Worm (Caenorhabditis elegans) whole organism, young adult: ENCODE data around the gene smap-1.

Experiments used
- F10E7.11 ChIP-seq: sonication (generic microtip); optimal IDR thresholded peaks from 2 replicates; lab custom pipeline; 2017; ENCODE audit warnings: mild to moderate bottlenecking, missing genetic modification characterization, moderate library complexity, missing compliant biosample characterization
- F52B5.7 ChIP-seq: sonication (generic microtip); optimal IDR thresholded peaks from 2 replicates; lab custom pipeline; 2016; ENCODE audit warnings: mild to moderate bottlenecking, missing genetic modification characterization, missing compliant biosample characterization
- T07F8.4 ChIP-seq: sonication (generic microtip); optimal IDR thresholded peaks from 2 replicates; lab custom pipeline; 2016; ENCODE audit warnings: mild to moderate bottlenecking, missing genetic modification characterization, moderate library complexity, missing compliant biosample characterization
- Y67H2A.10 ChIP-seq: fragments of 200-800 bp; sonication (Bioruptor generic); conservative IDR thresholded peaks from 2 replicates; pipeline ENCODE4 v1.3.6; 2022; ENCODE audit warnings: missing genetic modification reagents, missing genetic modification characterization, missing compliant biosample characterization
- Y79H2A.3 ChIP-seq: fragments of 200-800 bp; sonication (Bioruptor generic); conservative IDR thresholded peaks from 2 replicates; pipeline ENCODE4 v1.3.6; 2022; ENCODE audit warnings: missing genetic modification reagents, missing genetic modification characterization, missing compliant biosample characterization
- Y95B8A.8 ChIP-seq: fragments of 200-800 bp; sonication (Bioruptor generic); IDR thresholded peaks from 2 replicates; pipeline ENCODE4 v1.3.6; 2022; ENCODE audit warnings: missing genetic modification reagents, missing genetic modification characterization, missing compliant biosample characterization
- ZK185.1 ChIP-seq: sonication (generic microtip); optimal IDR thresholded peaks from 2 replicates; lab custom pipeline; 2016; ENCODE audit warnings: mild to moderate bottlenecking, missing genetic modification characterization, missing compliant biosample characterization; ENCODE audit not compliant: poor library complexity, severe bottlenecking
- ama-1 ChIP-seq, 3 experiments: fragments of 150-350 bp in 1 of 3; sonication (generic microtip) in 2 of 3; optimal IDR thresholded peaks; 2 replicates each; lab custom pipeline; 2014 to 2018; ENCODE audit warnings: missing biosample characterization in 2 of 3, missing genetic modification characterization in 2 of 3, missing genetic modification reagents in 2 of 3
- atf-7 ChIP-seq: sonication (generic microtip); optimal IDR thresholded peaks from 2 replicates; lab custom pipeline; 2017; ENCODE audit warnings: mild to moderate bottlenecking, missing genetic modification characterization, missing compliant biosample characterization
- bed-2 ChIP-seq: fragments of 200-800 bp; sonication (Bioruptor generic); IDR thresholded peaks from 2 replicates; pipeline ENCODE4 v1.3.6; 2022; ENCODE audit warnings: missing genetic modification reagents, missing genetic modification characterization, missing compliant biosample characterization
- cebp-1 ChIP-seq, 2 experiments: fragments of 200-800 bp in 1 of 2; sonication (Bioruptor generic) in 1 of 2; sonication (generic microtip) in 1 of 2; IDR thresholded peaks in 1 of 2; optimal IDR thresholded peaks in 1 of 2; 2 replicates each; pipeline versions ENCODE4 v1.3.6 to Lab custom; 2017 to 2022; ENCODE audit warnings: missing compliant biosample characterization in 2 of 2, missing genetic modification characterization in 2 of 2, mild to moderate bottlenecking in 1 of 2, missing genetic modification reagents in 1 of 2, moderate library complexity in 1 of 2
- ceh-27 ChIP-seq: fragments of 200-800 bp; sonication (Bioruptor generic); optimal IDR thresholded peaks from 2 replicates; lab custom pipeline; 2018; ENCODE audit warnings: mild to moderate bottlenecking, missing genetic modification characterization, moderate library complexity, missing compliant biosample characterization
- ceh-40 ChIP-seq: fragments of 200-800 bp; sonication (Bioruptor generic); IDR thresholded peaks from 2 replicates; pipeline ENCODE4 v1.3.6; 2022; ENCODE audit warnings: missing genetic modification characterization, missing compliant biosample characterization
- ceh-91 ChIP-seq: fragments of 200-800 bp; sonication (Bioruptor generic); IDR thresholded peaks from 2 replicates; pipeline ENCODE4 v1.3.6; 2022; ENCODE audit warnings: missing genetic modification reagents, missing genetic modification characterization, missing compliant biosample characterization
- egl-44 ChIP-seq: fragments of 200-800 bp; sonication (Bioruptor generic); IDR thresholded peaks from 2 replicates; pipeline ENCODE4 v1.3.6; 2022; ENCODE audit warnings: missing genetic modification reagents, missing genetic modification characterization, missing compliant biosample characterization
- gei-17 ChIP-seq: fragments of 200-800 bp; sonication (Bioruptor generic); optimal IDR thresholded peaks from 2 replicates; lab custom pipeline; 2018; ENCODE audit warnings: mild to moderate bottlenecking, missing genetic modification characterization, missing compliant biosample characterization
- hrde-1 ChIP-seq: sonication (generic microtip); optimal IDR thresholded peaks from 2 replicates; lab custom pipeline; 2016; ENCODE audit warnings: missing genetic modification characterization, mild to moderate bottlenecking, missing compliant biosample characterization, moderate library complexity, missing genotype, missing genetic modification reagents, borderline replicate concordance
- let-607 ChIP-seq, 2 experiments: fragments of 200-800 bp in 1 of 2; sonication (Bioruptor generic) in 1 of 2; sonication (generic microtip) in 1 of 2; optimal IDR thresholded peaks; 2 replicates each; lab custom pipeline; 2016 to 2018; ENCODE audit warnings: mild to moderate bottlenecking in 2 of 2, missing compliant biosample characterization in 2 of 2, missing genetic modification characterization in 2 of 2, moderate library complexity in 2 of 2, missing genotype in 1 of 2
- madf-3 ChIP-seq: fragments of 200-800 bp; sonication (Bioruptor generic); IDR thresholded peaks from 2 replicates; pipeline ENCODE4 v1.3.6; 2022; ENCODE audit warnings: missing genetic modification reagents, missing genetic modification characterization, missing compliant biosample characterization
- mxl-1 ChIP-seq: sonication (generic microtip); optimal IDR thresholded peaks from 2 replicates; lab custom pipeline; 2016; ENCODE audit warnings: missing genetic modification characterization, missing compliant biosample characterization
- nhr-179 ChIP-seq: sonication (generic microtip); optimal IDR thresholded peaks from 2 replicates; lab custom pipeline; 2016; ENCODE audit warnings: mild to moderate bottlenecking, missing genetic modification characterization, missing compliant biosample characterization
- nhr-80 ChIP-seq: sonication (generic microtip); optimal IDR thresholded peaks from 2 replicates; lab custom pipeline; 2016; ENCODE audit warnings: missing genetic modification characterization, missing compliant biosample characterization
- repo-1 ChIP-seq: sonication (generic microtip); optimal IDR thresholded peaks from 2 replicates; lab custom pipeline; 2017; ENCODE audit warnings: mild to moderate bottlenecking, missing genetic modification characterization, missing compliant biosample characterization
- rpc-1 ChIP-seq, 2 experiments: fragments of 150-350 bp in 1 of 2; sonication (generic microtip) in 1 of 2; optimal IDR thresholded peaks; 2 replicates each; lab custom pipeline; 2014 to 2018; ENCODE audit warnings: missing biosample characterization in 1 of 2, missing genetic modification characterization in 1 of 2, missing genetic modification reagents in 1 of 2, missing genotype in 1 of 2
- snpc-1.1 ChIP-seq: sonication (generic microtip); optimal IDR thresholded peaks from 2 replicates; lab custom pipeline; 2017; ENCODE audit warnings: missing genetic modification characterization, mild to moderate bottlenecking, missing compliant biosample characterization, antibody characterized with exemption, moderate library complexity, missing genotype, missing genetic modification reagents; ENCODE audit not compliant: insufficient read depth
- unc-62 ChIP-seq: fragments of 150-350 bp; optimal IDR thresholded peaks from 2 replicates; lab custom pipeline; 2014; ENCODE audit warnings: missing biosample characterization, missing genetic modification reagents, missing genetic modification characterization
- zim-3 ChIP-seq: sonication (generic microtip); optimal IDR thresholded peaks from 2 replicates; lab custom pipeline; 2017; ENCODE audit warnings: mild to moderate bottlenecking, missing genetic modification characterization, moderate library complexity, missing compliant biosample characterization
- ztf-18 ChIP-seq: sonication (generic microtip); optimal IDR thresholded peaks from 2 replicates; lab custom pipeline; 2016; ENCODE audit warnings: missing genotype, mild to moderate bottlenecking, missing genetic modification characterization, missing compliant biosample characterization
- ztf-28 ChIP-seq: fragments of 200-800 bp; sonication (Bioruptor generic); IDR thresholded peaks from 2 replicates; pipeline ENCODE4 v1.3.6; 2022; ENCODE audit warnings: missing genetic modification reagents, missing genetic modification characterization, missing compliant biosample characterization

The smap-1 gene

ce11 chrIII:10739455-10739854, at the start of gene smap-1:
smap-1 (minus strand) TSS chrIII:10739792.
- TF ChIP-seq ztf-18 (tag; lab: Kevin White, UChicago) (no peak), madf-3 (no peak), F52B5.7 (tag; lab: Kevin White, UChicago) (no peak), Y67H2A.10 (GFP tag; lab: Robert Waterston, UW) (no peak), egl-44 (no peak), repo-1 (tag; lab: Kevin White, UChicago) (no peak), ZK185.1 (tag; lab: Kevin White, UChicago) (no peak), ceh-91 (GFP tag; lab: Robert Waterston, UW) (no peak), Y95B8A.8 (GFP tag; lab: Robert Waterston, UW) (no peak)

ce11 chrIII:10783052-10783451, 43.5 kb upstream of the smap-1 start:
- TF ChIP-seq nhr-80 (tag; lab: Kevin White, UChicago) (peak; percentile 0), ceh-27 (no peak)

ce11 chrIII:10781553-10781952, 42.0 kb upstream of the smap-1 start, which contains the start of gene ptr-19:
ptr-19 (plus strand) TSS chrIII:10781853.
- TF ChIP-seq hrde-1 (tag; lab: Kevin White, UChicago) (no peak), ceh-40 (GFP tag; lab: Robert Waterston, UW) (no peak), Y79H2A.3 (GFP tag; lab: Robert Waterston, UW) (no peak), gei-17 (GFP tag; lab: Kevin White, UChicago) (no peak), nhr-179 (tag; lab: Kevin White, UChicago) (no peak), T07F8.4 (tag; lab: Kevin White, UChicago) (no peak), Y95B8A.8 (GFP tag; lab: Robert Waterston, UW) (no peak), cebp-1 (GFP tag; IDR thresholded peaks at IDR 0.05; lab: Robert Waterston, UW) (no peak), cebp-1 (tag; optimal IDR thresholded peaks at IDR 0.05; lab: Kevin White, UChicago) (no peak), bed-2 (no peak), rpc-1 (optimal IDR thresholded peaks at IDR 0.05; lab: Kevin White, UChicago) (no peak), rpc-1 (tag; optimal IDR thresholded peaks at IDR 0.05; lab: Kevin White, UChicago) (no peak), mxl-1 (tag; lab: Kevin White, UChicago) (no peak)

ce11 chrIII:10769693-10770092, 30.1 kb upstream of the smap-1 start:
- TF ChIP-seq unc-62 (GFP tag; lab: Kevin White, UChicago) (no peak), zim-3 (no peak), F10E7.11 (tag; lab: Kevin White, UChicago) (no peak), ztf-28 (no peak), nhr-80 (tag; lab: Kevin White, UChicago) (no peak)

- no peak for TF ChIP-seq cebp-1 (GFP tag; IDR thresholded peaks at IDR 0.05; lab: Robert Waterston, UW)
- TF ChIP-seq cebp-1 (tag; optimal IDR thresholded peaks at IDR 0.05; lab: Kevin White, UChicago) = peak; percentile 48
- TF ChIP-seq ama-1 (optimal IDR thresholded peaks at IDR 0.05; lab: Kevin White, UChicago) = peak; percentile 75
- TF ChIP-seq ama-1 (GFP tag; optimal IDR thresholded peaks at IDR 0.05; lab: Kevin White, UChicago) = no peak
- no peak for TF ChIP-seq snpc-1.1 (tag; lab: Kevin White, UChicago)
- TF ChIP-seq atf-7 (tag; lab: Kevin White, UChicago) = peak; percentile 7
- no peak for TF ChIP-seq let-607 (tag; optimal IDR thresholded peaks at IDR 0.05; lab: Kevin White, UChicago)
- TF ChIP-seq, all 124 proteins: peak for 3
Measured at ce11 chrIII:10763032-10763431, 23.4 kb upstream of the smap-1 start, which contains the start of gene dpy-28. dpy-28 (plus strand) TSS chrIII:10763131.
